Worm (Caenorhabditis elegans): Measurements from ENCODE around the gene F23B12.7.

Gene F23B12.7

ce11 chrV:14438099-14438739, 11.3 kb upstream of the F23B12.7 start:
- TF ChIP-seq ref-1 (GFP tag; conservative IDR thresholded peaks at IDR 0.05) (no peak), cog-1 (tag; optimal IDR thresholded peaks at IDR 0.05) (no peak), klf-2 (GFP tag; conservative IDR thresholded peaks at IDR 0.05) (no peak), tab-1 (GFP tag; IDR thresholded peaks at IDR 0.05) (no peak), ztf-23 (GFP tag; IDR thresholded peaks at IDR 0.05) (no peak), med-1 (GFP tag; optimal IDR thresholded peaks at IDR 0.05; ENCODE audit: insufficient read depth) (no peak), ztf-29 (GFP tag; IDR thresholded peaks at IDR 0.05) (no peak), flt-1 (GFP tag; IDR thresholded peaks at IDR 0.05) (no peak), T22C8.4 (GFP tag; IDR thresholded peaks at IDR 0.05) (no peak)

- TF ChIP-seq ref-1 (GFP tag; conservative IDR thresholded peaks at IDR 0.05), result no peak
- no peak for TF ChIP-seq klf-2 (GFP tag; conservative IDR thresholded peaks at IDR 0.05)
- no peak for TF ChIP-seq ztf-23 (GFP tag; IDR thresholded peaks at IDR 0.05)
- TF ChIP-seq flt-1 (GFP tag; IDR thresholded peaks at IDR 0.05), result no peak
- TF ChIP-seq ztf-29 (GFP tag; IDR thresholded peaks at IDR 0.05), result no peak
Observed at ce11 chrV:14439236-14439635, 10.3 kb upstream of the F23B12.7 start.

ce11 chrV:14440841-14441240, 8.7 kb upstream of the F23B12.7 start, which contains the start of gene F23B12.4:
Gene F23B12.4, plus strand, starts transcription at chrV:14441141.
- no peak for TF ChIP-seq ztf-29 (GFP tag; IDR thresholded peaks at IDR 0.05)
- no peak for TF ChIP-seq ref-1 (GFP tag; conservative IDR thresholded peaks at IDR 0.05)
- no peak for TF ChIP-seq tab-1 (GFP tag; IDR thresholded peaks at IDR 0.05)
- TF ChIP-seq cog-1 (tag; optimal IDR thresholded peaks at IDR 0.05), result no peak
- TF ChIP-seq med-1 (GFP tag; optimal IDR thresholded peaks at IDR 0.05; ENCODE audit: insufficient read depth), result no peak
- TF ChIP-seq ztf-23 (GFP tag; IDR thresholded peaks at IDR 0.05), result no peak
- no peak for TF ChIP-seq flt-1 (GFP tag; IDR thresholded peaks at IDR 0.05)
- TF ChIP-seq klf-2 (GFP tag; conservative IDR thresholded peaks at IDR 0.05), result no peak

ce11 chrV:14443471-14444015, 6.0 kb upstream of the F23B12.7 start:
- TF ChIP-seq tab-1 (GFP tag; IDR thresholded peaks at IDR 0.05) (0 out of 2 replicates have a peak, but pooled peaks have one; percentile 14), ztf-23 (GFP tag; IDR thresholded peaks at IDR 0.05) (peak; percentile 63)

ce11 chrV:14446453-14446852, 3.0 kb upstream of the F23B12.7 start:
- no peak for TF ChIP-seq ztf-29 (GFP tag; IDR thresholded peaks at IDR 0.05)
- no peak for TF ChIP-seq klf-2 (GFP tag; conservative IDR thresholded peaks at IDR 0.05)
- TF ChIP-seq ztf-23 (GFP tag; IDR thresholded peaks at IDR 0.05), result no peak
- no peak for TF ChIP-seq flt-1 (GFP tag; IDR thresholded peaks at IDR 0.05)
- no peak for TF ChIP-seq tab-1 (GFP tag; IDR thresholded peaks at IDR 0.05)
- no peak for TF ChIP-seq med-1 (GFP tag; optimal IDR thresholded peaks at IDR 0.05; ENCODE audit: insufficient read depth)
- no peak for TF ChIP-seq cog-1 (tag; optimal IDR thresholded peaks at IDR 0.05)
- no peak for TF ChIP-seq ref-1 (GFP tag; conservative IDR thresholded peaks at IDR 0.05)
- TF ChIP-seq T22C8.4 (GFP tag; IDR thresholded peaks at IDR 0.05), result no peak

- TF ChIP-seq ztf-23 (GFP tag; IDR thresholded peaks at IDR 0.05) (no peak), med-1 (GFP tag; optimal IDR thresholded peaks at IDR 0.05; ENCODE audit: insufficient read depth) (no peak), tab-1 (GFP tag; IDR thresholded peaks at IDR 0.05) (no peak), T22C8.4 (GFP tag; IDR thresholded peaks at IDR 0.05) (no peak), cog-1 (tag; optimal IDR thresholded peaks at IDR 0.05) (no peak), ztf-29 (GFP tag; IDR thresholded peaks at IDR 0.05) (no peak), klf-2 (GFP tag; conservative IDR thresholded peaks at IDR 0.05) (no peak), flt-1 (GFP tag; IDR thresholded peaks at IDR 0.05) (no peak), ref-1 (GFP tag; conservative IDR thresholded peaks at IDR 0.05) (no peak)
Observed at ce11 chrV:14447240-14447763, 2.2 kb upstream of the F23B12.7 start, which contains the start of the genes dlat-1 and fntb-1. Gene dlat-1, minus strand, starts transcription at chrV:14447290. Gene fntb-1, plus strand, starts transcription at chrV:14447651.

ce11 chrV:14448669-14449068, 828 bp upstream of the F23B12.7 start:
- TF ChIP-seq ztf-23 (GFP tag; IDR thresholded peaks at IDR 0.05) (no peak), ztf-29 (GFP tag; IDR thresholded peaks at IDR 0.05) (no peak), flt-1 (GFP tag; IDR thresholded peaks at IDR 0.05) (no peak), cog-1 (tag; optimal IDR thresholded peaks at IDR 0.05) (no peak), T22C8.4 (GFP tag; IDR thresholded peaks at IDR 0.05) (no peak), med-1 (GFP tag; optimal IDR thresholded peaks at IDR 0.05; ENCODE audit: insufficient read depth) (no peak)

ce11 chrV:14456626-14457025, 7.1 kb downstream of the F23B12.7 start, which contains the start of gene bmk-1:
Gene bmk-1, minus strand, starts transcription at chrV:14456984.
- TF ChIP-seq med-1 (GFP tag; optimal IDR thresholded peaks at IDR 0.05; ENCODE audit: insufficient read depth), result no peak
- TF ChIP-seq ref-1 (GFP tag; conservative IDR thresholded peaks at IDR 0.05), result no peak
- no peak for TF ChIP-seq T22C8.4 (GFP tag; IDR thresholded peaks at IDR 0.05)
- no peak for TF ChIP-seq cog-1 (tag; optimal IDR thresholded peaks at IDR 0.05)
- TF ChIP-seq klf-2 (GFP tag; conservative IDR thresholded peaks at IDR 0.05), result no peak
- no peak for TF ChIP-seq tab-1 (GFP tag; IDR thresholded peaks at IDR 0.05)
- no peak for TF ChIP-seq ztf-23 (GFP tag; IDR thresholded peaks at IDR 0.05)
- no peak for TF ChIP-seq ztf-29 (GFP tag; IDR thresholded peaks at IDR 0.05)
- no peak for TF ChIP-seq flt-1 (GFP tag; IDR thresholded peaks at IDR 0.05)

ce11 chrV:14457070-14457469, 7.6 kb downstream of the F23B12.7 start, which contains the start of gene coh-3:
Gene coh-3, plus strand, starts transcription at chrV:14457422.
- TF ChIP-seq tab-1 (GFP tag; IDR thresholded peaks at IDR 0.05) (no peak), med-1 (GFP tag; optimal IDR thresholded peaks at IDR 0.05; ENCODE audit: insufficient read depth) (no peak), ztf-29 (GFP tag; IDR thresholded peaks at IDR 0.05) (no peak), flt-1 (GFP tag; IDR thresholded peaks at IDR 0.05) (no peak), ref-1 (GFP tag; conservative IDR thresholded peaks at IDR 0.05) (no peak), klf-2 (GFP tag; conservative IDR thresholded peaks at IDR 0.05) (no peak), cog-1 (tag; optimal IDR thresholded peaks at IDR 0.05) (no peak), ztf-23 (GFP tag; IDR thresholded peaks at IDR 0.05) (no peak), T22C8.4 (GFP tag; IDR thresholded peaks at IDR 0.05) (no peak)
